Worm (Caenorhabditis elegans): Measurements from ENCODE around the gene Y39A1A.9.

Y39A1A.9 gene

DNA sequence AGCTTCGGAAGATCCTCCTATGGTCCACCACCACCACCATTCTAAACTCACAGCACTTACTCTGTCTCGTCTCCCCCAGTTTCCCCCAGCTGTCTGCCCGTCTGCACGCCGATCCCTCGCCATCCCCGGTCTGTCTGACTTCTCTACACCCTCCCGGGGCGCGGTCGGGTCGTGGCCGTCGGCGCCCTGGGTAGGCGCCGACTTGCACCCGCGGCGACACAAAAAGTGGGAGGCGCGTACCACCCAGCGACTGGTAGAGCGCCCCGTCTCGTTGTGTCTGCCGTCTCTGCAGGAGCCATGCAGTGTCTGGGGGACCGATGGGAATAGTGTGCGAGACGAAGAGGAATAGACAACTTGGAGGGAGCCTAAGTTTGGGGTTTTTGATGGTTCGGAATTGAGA, 733 bp upstream of the Y39A1A.9 start (continued):
- TF ChIP-seq lin-39 (tag; optimal IDR thresholded peaks at IDR 0.05): no peak
- TF ChIP-seq nhr-77 (tag; optimal IDR thresholded peaks at IDR 0.05): no peak
- peak; percentile 94 for TF ChIP-seq sma-9 (GFP tag; optimal IDR thresholded peaks at IDR 0.05)
- no peak for TF ChIP-seq sma-9 (tag; optimal IDR thresholded peaks at IDR 0.05)
- peak; percentile 4 for TF ChIP-seq nhr-10 (tag; optimal IDR thresholded peaks at IDR 0.05)
- peak; percentile 87 for TF ChIP-seq sem-4 (tag; optimal IDR thresholded peaks at IDR 0.05)
- no peak for TF ChIP-seq nhr-12 (tag; optimal IDR thresholded peaks at IDR 0.05)
- TF ChIP-seq gmeb-1 (tag; optimal IDR thresholded peaks at IDR 0.05): peak; percentile 54
- peak; percentile 86 for TF ChIP-seq nhr-129 (tag; optimal IDR thresholded peaks at IDR 0.05)
- peak; percentile 97 for TF ChIP-seq F13H6.1 (tag; optimal IDR thresholded peaks at IDR 0.05)
- no peak for TF ChIP-seq nhr-11 (tag; optimal IDR thresholded peaks at IDR 0.05)
- no peak for TF ChIP-seq elt-3 (tag; optimal IDR thresholded peaks at IDR 0.05)
- peak; percentile 54 for TF ChIP-seq nhr-6 (tag; optimal IDR thresholded peaks at IDR 0.05)
- peak; percentile 93 for TF ChIP-seq zag-1 (tag; optimal IDR thresholded peaks at IDR 0.05)
- TF ChIP-seq dmd-4 (tag; optimal IDR thresholded peaks at IDR 0.05): no peak
- no peak for TF ChIP-seq nhr-237 (tag; optimal IDR thresholded peaks at IDR 0.05)
- TF ChIP-seq skn-1 (tag; optimal IDR thresholded peaks at IDR 0.05): no peak
- peak; percentile 93 for TF ChIP-seq Y55F3AM.14 (GFP tag; optimal IDR thresholded peaks at IDR 0.05)
- TF ChIP-seq fos-1 (tag; optimal IDR thresholded peaks at IDR 0.05): peak; percentile 73
- TF ChIP-seq blmp-1 (tag; optimal IDR thresholded peaks at IDR 0.05; ENCODE audit: insufficient read depth): peak; percentile 57

DNA sequence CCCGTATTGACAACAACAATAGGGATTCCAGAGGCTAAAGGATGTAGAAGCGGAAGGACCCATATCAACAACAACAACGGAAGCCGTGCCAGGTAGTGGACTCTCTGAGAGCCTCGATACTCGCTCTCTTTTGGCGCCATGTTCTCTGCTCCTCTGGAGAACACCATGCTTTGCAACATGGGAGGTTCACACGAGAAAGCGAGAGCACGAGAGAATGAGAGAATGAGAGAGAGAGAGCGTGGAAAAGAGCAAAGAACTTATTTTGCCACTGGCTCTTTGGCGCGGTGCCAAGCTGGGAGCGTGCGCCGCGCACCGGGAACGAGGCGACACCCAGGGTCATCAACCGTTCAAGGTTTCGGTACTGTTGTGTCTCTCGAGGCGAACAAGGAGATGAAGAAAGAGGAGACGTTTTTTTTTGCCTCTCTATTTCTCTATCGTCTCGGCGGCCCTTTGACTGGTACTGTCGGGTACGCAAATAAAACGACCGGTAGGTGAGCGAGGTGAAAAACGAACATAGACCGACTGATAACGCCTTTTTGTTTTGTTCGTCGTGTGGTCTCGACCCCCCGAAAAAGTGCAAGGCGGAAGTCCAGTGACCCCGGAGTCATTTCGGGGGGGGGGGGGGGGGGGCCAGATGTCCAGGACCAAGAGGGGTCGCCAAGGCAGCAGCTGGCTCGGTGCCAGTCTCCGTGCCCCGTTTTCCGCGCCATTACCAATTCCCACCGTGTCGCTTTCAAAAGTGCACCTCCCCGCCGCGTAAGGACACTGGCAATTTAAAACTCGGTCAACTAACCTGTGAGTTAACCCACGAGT, 505 bp downstream of the Y39A1A.9 start, which contains the start of gene Y39A1A.10:
Y39A1A.10 (plus strand) TSS at position 139 of the 813 bp plus-strand sequence.
- TF ChIP-seq unc-62 (GFP tag; optimal IDR thresholded peaks at IDR 0.05) (no peak), nhr-23 (tag; optimal IDR thresholded peaks at IDR 0.05) (no peak), lin-13 (GFP tag; optimal IDR thresholded peaks at IDR 0.05) (no peak), fos-1 (tag; optimal IDR thresholded peaks at IDR 0.05) (peak; percentile 28), crh-2 (tag; optimal IDR thresholded peaks at IDR 0.05) (peak; percentile 28), nhr-11 (tag; optimal IDR thresholded peaks at IDR 0.05) (no peak), mab-5 (tag; optimal IDR thresholded peaks at IDR 0.05) (no peak), mbf-1 (tag; optimal IDR thresholded peaks at IDR 0.05) (no peak), ztf-1 (GFP tag; conservative IDR thresholded peaks at IDR 0.05) (no peak), unc-55 (GFP tag; optimal IDR thresholded peaks at IDR 0.05) (no peak), ceh-82 (tag; optimal IDR thresholded peaks at IDR 0.05) (no peak), snpc-4 (tag; optimal IDR thresholded peaks at IDR 0.05) (no peak), aly-2 (tag; optimal IDR thresholded peaks at IDR 0.05) (no peak), sma-9 (GFP tag; optimal IDR thresholded peaks at IDR 0.05) (peak; percentile 61), sma-9 (tag; optimal IDR thresholded peaks at IDR 0.05) (no peak), lin-39 (tag; optimal IDR thresholded peaks at IDR 0.05) (no peak), nhr-10 (tag; optimal IDR thresholded peaks at IDR 0.05) (no peak), R02D3.7 (tag; optimal IDR thresholded peaks at IDR 0.05) (no peak), mdl-1 (tag; optimal IDR thresholded peaks at IDR 0.05) (peak in 1 of 2 experiments; percentile 77), nhr-237 (tag; optimal IDR thresholded peaks at IDR 0.05) (no peak), zag-1 (tag; optimal IDR thresholded peaks at IDR 0.05) (no peak), skn-1 (tag; optimal IDR thresholded peaks at IDR 0.05) (no peak), elt-3 (tag; optimal IDR thresholded peaks at IDR 0.05) (no peak), ceh-16 (tag; optimal IDR thresholded peaks at IDR 0.05) (no peak), nhr-21 (tag; optimal IDR thresholded peaks at IDR 0.05) (no peak), blmp-1 (tag; optimal IDR thresholded peaks at IDR 0.05; ENCODE audit: insufficient read depth) (no peak), nhr-25 (tag; optimal IDR thresholded peaks at IDR 0.05) (peak; percentile 44), F13H6.1 (tag; optimal IDR thresholded peaks at IDR 0.05) (peak; percentile 44), nhr-129 (tag; optimal IDR thresholded peaks at IDR 0.05) (peak; percentile 12), ama-1 (optimal IDR thresholded peaks at IDR 0.05) (no peak), sem-4 (tag; optimal IDR thresholded peaks at IDR 0.05) (no peak), gmeb-1 (tag; optimal IDR thresholded peaks at IDR 0.05) (no peak), C34F6.9 (tag; optimal IDR thresholded peaks at IDR 0.05) (peak; percentile 48), dmd-4 (tag; optimal IDR thresholded peaks at IDR 0.05) (no peak), Y55F3AM.14 (GFP tag; optimal IDR thresholded peaks at IDR 0.05) (no peak), nhr-12 (tag; optimal IDR thresholded peaks at IDR 0.05) (no peak), ZK546.5 (tag; optimal IDR thresholded peaks at IDR 0.05) (no peak), ztf-11 (tag; optimal IDR thresholded peaks at IDR 0.05) (no peak), egl-27 (tag; optimal IDR thresholded peaks at IDR 0.05) (no peak), peb-1 (tag; optimal IDR thresholded peaks at IDR 0.05) (no peak), ztf-4 (tag; optimal IDR thresholded peaks at IDR 0.05) (no peak), lsy-2 (tag; optimal IDR thresholded peaks at IDR 0.05) (peak in 1 of 2 experiments; percentile 54), nhr-77 (tag; optimal IDR thresholded peaks at IDR 0.05) (no peak), alr-1 (tag; optimal IDR thresholded peaks at IDR 0.05) (no peak), unc-39 (tag; optimal IDR thresholded peaks at IDR 0.05) (no peak), sma-3 (GFP tag; optimal IDR thresholded peaks at IDR 0.05) (no peak), nhr-6 (tag; optimal IDR thresholded peaks at IDR 0.05) (no peak), elt-1 (tag; optimal IDR thresholded peaks at IDR 0.05) (no peak), lin-11 (tag; optimal IDR thresholded peaks at IDR 0.05) (peak; percentile 25)
